Worm (Caenorhabditis elegans): ENCODE data around the gene K04A8.19.

- TF ChIP-seq ama-1 (optimal IDR thresholded peaks at IDR 0.05) = no peak
- no peak for TF ChIP-seq ceh-13 (GFP tag; optimal IDR thresholded peaks at IDR 0.05)
- no peak for TF ChIP-seq sea-1 (GFP tag; conservative IDR thresholded peaks at IDR 0.05)
- no peak for TF ChIP-seq ceh-36 (tag; optimal IDR thresholded peaks at IDR 0.05)
- no peak for TF ChIP-seq aly-1 (tag; optimal IDR thresholded peaks at IDR 0.05)
Measured at ce11 chrV:6510622-6511021, 43.6 kb downstream of the K04A8.19 start.
